Fruit fly (Drosophila melanogaster): ENCODE measurements around the gene CG5800.

- TF ChIP-seq az2 (GFP tag; optimal IDR thresholded peaks at IDR 0.05) (no peak), TFAM (GFP tag; optimal IDR thresholded peaks at IDR 0.05) (no peak), pho (GFP tag; optimal IDR thresholded peaks at IDR 0.05) (no peak), Deaf1 (tag; optimal IDR thresholded peaks at IDR 0.05) (peak; percentile 65)
These were observed 43.8 kb downstream of the CG5800 start for dm6 chrX:17679642-17680571.
